Fruit fly (Drosophila melanogaster) whole organism, pupa: Measurements from ENCODE around the gene nac.

Source experiments
- CG10348 ChIP-seq: fragments of 200-800 bp; sonication (Bioruptor generic); IDR thresholded peaks from 2 replicates; pipeline ENCODE4 v1.3.6; 2022; ENCODE audit warnings: missing biosample characterization, missing genetic modification characterization
- CG12605 ChIP-seq: fragments of 200-800 bp; sonication (Bioruptor generic); IDR thresholded peaks from 2 replicates; pipeline ENCODE4 v1.3.6; 2022; ENCODE audit warnings: missing biosample characterization, missing genetic modification characterization
- CG13204 ChIP-seq: fragments of 200-800 bp; sonication (Bioruptor generic); optimal IDR thresholded peaks from 2 replicates; lab custom pipeline; 2018; ENCODE audit warnings: missing biosample characterization, mild to moderate bottlenecking, missing genetic modification characterization, moderate library complexity
- CG14655 ChIP-seq: fragments of 200-800 bp; sonication (Bioruptor generic); optimal IDR thresholded peaks from 3 replicates; lab custom pipeline; 2017; ENCODE audit warnings: mild to moderate bottlenecking, missing biosample characterization, missing genetic modification reagents, missing genetic modification characterization
- CG15710 ChIP-seq: fragments of 200-800 bp; sonication (Bioruptor generic); optimal IDR thresholded peaks from 2 replicates; lab custom pipeline; 2018; ENCODE audit warnings: missing biosample characterization, mild to moderate bottlenecking, missing genetic modification characterization, moderate library complexity
- CG17806 ChIP-seq: fragments of 200-800 bp; sonication (Bioruptor generic); optimal IDR thresholded peaks from 2 replicates; lab custom pipeline; 2018; ENCODE audit warnings: missing biosample characterization, mild to moderate bottlenecking, missing genetic modification characterization, moderate library complexity
- CG32121 ChIP-seq: fragments of 200-800 bp; sonication (Bioruptor generic); IDR thresholded peaks from 2 replicates; pipeline ENCODE4 v1.3.6; 2022; ENCODE audit warnings: missing biosample characterization, missing genetic modification characterization
- CG34367 ChIP-seq: fragments of 200-800 bp; sonication (Bioruptor generic); optimal IDR thresholded peaks from 2 replicates; lab custom pipeline; 2018; ENCODE audit warnings: missing biosample characterization, mild to moderate bottlenecking, missing genetic modification characterization
- CG4496 ChIP-seq: fragments of 200-800 bp; sonication (Bioruptor generic); IDR thresholded peaks from 3 replicates; pipeline ENCODE4 v1.3.6; 2022; ENCODE audit warnings: missing biosample characterization, missing genetic modification characterization
- CG8159 ChIP-seq: fragments of 200-800 bp; sonication (Bioruptor generic); optimal IDR thresholded peaks from 3 replicates; lab custom pipeline; 2018; ENCODE audit warnings: missing biosample characterization, mild to moderate bottlenecking, missing genetic modification characterization, moderate library complexity
- CG8301 ChIP-seq: fragments of 200-800 bp; sonication (Bioruptor generic); optimal IDR thresholded peaks from 2 replicates; lab custom pipeline; 2018; ENCODE audit warnings: missing biosample characterization, mild to moderate bottlenecking, missing genetic modification characterization
- CG9948 ChIP-seq: fragments of 200-800 bp; sonication (Bioruptor generic); optimal IDR thresholded peaks from 2 replicates; lab custom pipeline; 2018; ENCODE audit warnings: missing biosample characterization, mild to moderate bottlenecking, missing genetic modification characterization, moderate library complexity
- D1 ChIP-seq: fragments of 200-800 bp; sonication (Bioruptor generic); optimal IDR thresholded peaks from 2 replicates; lab custom pipeline; 2018; ENCODE audit warnings: missing biosample characterization, mild to moderate bottlenecking, missing genetic modification characterization, moderate library complexity
- EcR ChIP-seq: fragments of 200-800 bp; sonication (Bioruptor generic); optimal IDR thresholded peaks from 3 replicates; lab custom pipeline; 2019; ENCODE audit warnings: missing biosample characterization, missing genetic modification characterization, mild to moderate bottlenecking, moderate library complexity, missing genetic modification reagents
- Ets98B ChIP-seq: fragments of 200-800 bp; sonication (Bioruptor generic); IDR thresholded peaks from 2 replicates; pipeline ENCODE4 v1.3.6; 2022; ENCODE audit warnings: missing biosample characterization, missing genetic modification characterization
- Pif1A ChIP-seq: fragments of 200-800 bp; sonication (Bioruptor generic); optimal IDR thresholded peaks from 3 replicates; lab custom pipeline; 2016; ENCODE audit warnings: missing biosample characterization, missing genetic modification characterization
- Pif1B ChIP-seq: fragments of 200-800 bp; sonication (Bioruptor generic); optimal IDR thresholded peaks from 3 replicates; lab custom pipeline; 2016; ENCODE audit warnings: missing biosample characterization, missing genetic modification characterization
- Snoo ChIP-seq: fragments of 200-800 bp; sonication (Bioruptor generic); optimal IDR thresholded peaks from 3 replicates; lab custom pipeline; 2017; ENCODE audit warnings: missing biosample characterization, mild to moderate bottlenecking, missing genetic modification characterization, inconsistent platforms
- fd96Ca ChIP-seq: fragments of 200-800 bp; sonication (Bioruptor generic); IDR thresholded peaks from 3 replicates; pipeline ENCODE4 v1.3.6; 2022; ENCODE audit warnings: missing biosample characterization, missing genetic modification characterization
- gl ChIP-seq: fragments of 200-800 bp; sonication (Bioruptor generic); optimal IDR thresholded peaks from 2 replicates; lab custom pipeline; 2018; ENCODE audit warnings: missing biosample characterization, mild to moderate bottlenecking, missing genetic modification characterization
- rn ChIP-seq: fragments of 200-800 bp; sonication (Bioruptor generic); IDR thresholded peaks from 2 replicates; pipeline ENCODE4 v1.3.6; 2022; ENCODE audit warnings: missing biosample characterization, missing genetic modification characterization

nac gene

dm6 chr3R:8321447-8321846 is 17.6 kb upstream of the nac start, which contains the start of gene Or85a:
Gene Or85a (plus strand): TSS chr3R:8321747.
- TF ChIP-seq Ets98B (GFP tag; lab: Robert Waterston, UW) = no peak
- TF ChIP-seq CG32121 = no peak
- TF ChIP-seq Snoo (tag; lab: Kevin White, UChicago) = no peak
- TF ChIP-seq rn (GFP tag; lab: Robert Waterston, UW) = no peak
- TF ChIP-seq EcR (GFP tag; lab: Kevin White, UChicago) = no peak
- TF ChIP-seq Pif1B (GFP tag; lab: Kevin White, UChicago) = no peak
- no peak for TF ChIP-seq CG14655 (GFP tag; lab: Kevin White, UChicago)
- TF ChIP-seq CG12605 (GFP tag; lab: Robert Waterston, UW) = no peak
- no peak for TF ChIP-seq CG15710 (tag; lab: Kevin White, UChicago)
- TF ChIP-seq CG9948 (tag; lab: Kevin White, UChicago) = no peak
- TF ChIP-seq gl (tag; lab: Kevin White, UChicago) = no peak
- TF ChIP-seq Pif1A = no peak

dm6 chr3R:8317709-8318335 is 14.0 kb upstream of the nac start:
- no peak for TF ChIP-seq Pif1A
- no peak for TF ChIP-seq CG8159 (tag; lab: Kevin White, UChicago)
- peak; percentile 60; the same call in 1 of the 2 replicates for TF ChIP-seq Ets98B (GFP tag; lab: Robert Waterston, UW)
- peak; percentile 65 for TF ChIP-seq CG12605 (GFP tag; lab: Robert Waterston, UW)
- no peak for TF ChIP-seq CG32121
- 0 out of 3 replicates have a peak, but pooled peaks have one; percentile 21 for TF ChIP-seq CG4496 (GFP tag; lab: Robert Waterston, UW)
- no peak for TF ChIP-seq CG9948 (tag; lab: Kevin White, UChicago)
- TF ChIP-seq CG10348 (GFP tag; lab: Robert Waterston, UW) = no peak

dm6 chr3R:8317215-8317614 is 13.4 kb upstream of the nac start, which contains the start of gene Ctr1B:
Gene Ctr1B (plus strand): TSS chr3R:8317612.
- TF ChIP-seq CG32121 = no peak
- TF ChIP-seq Ets98B (GFP tag; lab: Robert Waterston, UW) = no peak
- TF ChIP-seq Snoo (tag; lab: Kevin White, UChicago) = no peak
- TF ChIP-seq CG13204 (GFP tag; lab: Kevin White, UChicago) = no peak
- no peak for TF ChIP-seq CG14655 (GFP tag; lab: Kevin White, UChicago)
- no peak for TF ChIP-seq CG10348 (GFP tag; lab: Robert Waterston, UW)
- TF ChIP-seq CG17806 (tag; lab: Kevin White, UChicago) = no peak
- TF ChIP-seq CG34367 (tag; lab: Kevin White, UChicago) = no peak
- TF ChIP-seq CG8159 (tag; lab: Kevin White, UChicago) = no peak
- TF ChIP-seq CG8301 (tag; lab: Kevin White, UChicago) = no peak
- TF ChIP-seq CG4496 (GFP tag; lab: Robert Waterston, UW) = no peak
- TF ChIP-seq fd96Ca (GFP tag; lab: Robert Waterston, UW) = no peak
- no peak for TF ChIP-seq CG9948 (tag; lab: Kevin White, UChicago)
- TF ChIP-seq Pif1B (GFP tag; lab: Kevin White, UChicago) = no peak
- TF ChIP-seq D1 (tag; lab: Kevin White, UChicago) = no peak
- TF ChIP-seq EcR (GFP tag; lab: Kevin White, UChicago) = no peak
- no peak for TF ChIP-seq Pif1A

DNA sequence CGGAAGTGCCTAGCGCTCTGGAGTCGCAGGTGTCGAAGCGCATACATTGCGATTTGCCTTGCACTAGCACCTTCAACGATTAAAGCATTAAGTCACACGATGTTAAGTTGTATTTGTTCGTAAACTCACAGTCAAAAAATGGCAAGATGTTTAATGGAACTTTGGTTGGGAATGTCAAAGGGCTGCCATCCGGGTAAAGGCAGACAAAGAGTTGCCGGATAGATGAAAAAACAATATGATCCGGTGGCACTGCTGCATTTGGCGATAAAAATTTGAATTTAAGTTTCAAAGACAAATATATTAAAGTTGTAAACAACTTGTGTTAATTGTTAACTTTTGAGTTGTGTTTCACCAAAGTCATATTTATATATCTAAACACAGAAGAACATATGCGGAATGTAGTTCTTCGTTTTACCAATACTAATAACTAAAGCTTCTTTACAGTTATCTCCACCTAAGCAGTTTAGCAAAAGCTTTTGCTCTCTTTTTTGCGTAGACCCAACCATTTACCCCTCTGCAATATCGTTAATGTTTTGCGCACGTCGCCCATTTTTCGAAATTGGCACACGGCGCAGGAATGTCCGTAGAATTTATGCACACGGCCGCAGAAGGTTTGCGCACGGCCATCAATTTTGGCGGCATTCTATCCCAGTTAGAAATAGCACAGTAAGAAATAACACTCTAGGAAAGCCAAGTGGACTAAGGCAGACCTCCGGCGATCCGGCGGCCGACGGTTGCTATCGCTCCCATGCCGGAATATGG is 12.7 kb upstream of the nac start, which contains the start of gene Coq2:
Gene Coq2, minus strand, starts transcription at position 200 of the 762 bp plus-strand sequence.
- TF ChIP-seq CG8159 (tag; lab: Kevin White, UChicago) (no peak), fd96Ca (GFP tag; lab: Robert Waterston, UW) (no peak), CG15710 (tag; lab: Kevin White, UChicago) (no peak), CG10348 (GFP tag; lab: Robert Waterston, UW) (no peak)

- no peak for TF ChIP-seq CG4496 (GFP tag; lab: Robert Waterston, UW)
These were observed 9.2 kb upstream of the nac start, which contains the start of gene CG7483 for dm6 chr3R:8313038-8313437. Gene CG7483 (plus strand): TSS chr3R:8313208.

- TF ChIP-seq CG8159 (tag; lab: Kevin White, UChicago) = no peak
- no peak for TF ChIP-seq CG17806 (tag; lab: Kevin White, UChicago)
- no peak for TF ChIP-seq EcR (GFP tag; lab: Kevin White, UChicago)
- TF ChIP-seq Pif1A = no peak
- no peak for TF ChIP-seq CG32121
- no peak for TF ChIP-seq rn (GFP tag; lab: Robert Waterston, UW)
- TF ChIP-seq CG9948 (tag; lab: Kevin White, UChicago) = no peak
- no peak for TF ChIP-seq gl (tag; lab: Kevin White, UChicago)
- TF ChIP-seq CG34367 (tag; lab: Kevin White, UChicago) = no peak
- no peak for TF ChIP-seq CG10348 (GFP tag; lab: Robert Waterston, UW)
- no peak for TF ChIP-seq Pif1B (GFP tag; lab: Kevin White, UChicago)
These were observed 8.2 kb upstream of the nac start, which contains the start of the genes CG11694 and CG11698 for dm6 chr3R:8312037-8312436. Gene CG11694 (minus strand): TSS chr3R:8312137. Gene CG11698 (plus strand): TSS chr3R:8312188.
